Worm (Caenorhabditis elegans) whole organism, L1 larva: ENCODE results near the gene tos-1.
A peak's percentile ranks its signal among the peaks of the same experiment; 100 is the strongest.

ENCODE experiments used
- blmp-1 ChIP-seq: fragments of 150-350 bp; optimal IDR thresholded peaks from 2 replicates; lab custom pipeline; 2014; ENCODE audit warnings: missing biosample characterization, missing genetic modification characterization
- grh-1 ChIP-seq: fragments of 200-800 bp; sonication (Bioruptor generic); IDR thresholded peaks from 2 replicates; pipeline ENCODE4 v1.3.6; 2022; ENCODE audit warnings: missing genetic modification reagents, missing genetic modification characterization, missing compliant biosample characterization
- nhr-237 ChIP-seq: fragments of 150-350 bp; optimal IDR thresholded peaks from 2 replicates; lab custom pipeline; 2014; ENCODE audit warnings: missing biosample characterization, missing genetic modification characterization

DNA sequence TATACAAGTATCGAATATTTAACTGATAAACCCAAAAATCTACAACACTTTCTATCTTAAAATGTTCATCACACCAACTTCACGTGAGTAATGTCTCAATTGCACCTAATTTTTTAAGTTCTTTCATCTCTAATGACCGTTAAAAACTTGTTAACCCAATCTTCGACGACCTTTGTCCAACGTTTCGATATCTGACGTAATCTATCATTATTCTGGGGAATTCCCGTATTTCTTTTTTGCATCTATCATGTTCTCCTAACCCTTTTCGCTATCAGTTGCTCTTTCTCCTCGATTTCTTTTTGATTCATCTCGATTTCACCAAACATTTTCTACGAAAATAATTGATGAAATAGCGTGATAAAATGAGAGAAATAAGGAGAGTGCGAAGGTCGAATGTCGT, 16.3 kb downstream of the tos-1 start:
- no peak for TF ChIP-seq nhr-237 (tag; lab: Kevin White, UChicago)
- peak; percentile 51 for TF ChIP-seq blmp-1 (tag; lab: Kevin White, UChicago)
- no peak for TF ChIP-seq grh-1 (GFP tag; lab: Robert Waterston, UW)
